1 fruit fly cellular context compared by ENCODE assay signal in genomic region chrX:7312406-7312805, dm6.
TF ChIP-seq lines count a peak whose summit lies in the region.

No protein-coding gene starts in this region.

TF ChIP-seq in whole organism, prepupa, 60 proteins besides CTCF, POLR2A, EP300 and RAD21 (continued from another document):
- TF ChIP-seq esn (GFP tag; optimal IDR thresholded peaks at IDR 0.05; lab: Kevin White, UChicago) (no peak), achi (GFP tag; optimal IDR thresholded peaks at IDR 0.05; lab: Kevin White, UChicago) (no peak), Eip75B (GFP tag; optimal IDR thresholded peaks at IDR 0.05; lab: Kevin White, UChicago) (no peak), CG6808 (GFP tag; optimal IDR thresholded peaks at IDR 0.05; lab: Kevin White, UChicago) (no peak), Eip93F (GFP tag; optimal IDR thresholded peaks at IDR 0.05; lab: Kevin White, UChicago) (no peak), svp (GFP tag; lab: Kevin White, UChicago) (no peak), fd85E (GFP tag; optimal IDR thresholded peaks at IDR 0.05; lab: Kevin White, UChicago) (no peak), CG34406 (GFP tag; optimal IDR thresholded peaks at IDR 0.05; lab: Kevin White, UChicago) (no peak)
